Fruit fly (Drosophila melanogaster): ENCODE measurements around the gene Hipk.

Gene Hipk

DNA sequence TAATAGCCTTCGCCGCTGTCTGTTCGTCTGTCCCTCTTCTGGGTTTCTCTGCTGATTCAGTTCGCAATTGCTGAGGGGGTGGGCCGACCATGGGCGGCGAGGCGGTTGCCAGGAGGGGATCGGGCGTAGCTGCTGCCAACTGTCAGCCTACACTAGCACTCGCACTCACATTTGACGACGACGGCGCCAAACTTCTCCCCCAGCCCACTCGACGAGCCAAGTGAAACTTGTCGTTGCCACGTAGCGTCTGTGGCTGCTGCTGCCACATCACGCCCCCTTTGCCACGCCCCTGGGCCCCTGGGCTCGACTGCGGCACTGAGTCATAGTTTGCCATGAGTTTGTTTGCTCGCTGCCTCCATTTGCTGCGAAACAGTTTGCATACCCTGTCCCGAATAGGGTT lies 14.4 kb downstream of the Hipk start (continued):
- peak; percentile 33; the same call in 1 of the 2 replicates for TF ChIP-seq cas (GFP tag; IDR thresholded peaks at IDR 0.05)
- peak; percentile 21 for TF ChIP-seq tin (GFP tag; optimal IDR thresholded peaks at IDR 0.05)
- TF ChIP-seq CG17186 (GFP tag; optimal IDR thresholded peaks at IDR 0.05): no peak
- no peak for TF ChIP-seq CG15696 (tag; optimal IDR thresholded peaks at IDR 0.05)
- TF ChIP-seq amos (GFP tag; IDR thresholded peaks at IDR 0.05; ENCODE audit: partially characterized antibody): no peak
- TF ChIP-seq HLH3B (GFP tag; IDR thresholded peaks at IDR 0.05): peak; percentile 39; the same call in 1 of the 2 replicates
- TF ChIP-seq E2f1 (GFP tag; IDR thresholded peaks at IDR 0.05): peak; percentile 59
- no peak for TF ChIP-seq CG15479 (GFP tag; optimal IDR thresholded peaks at IDR 0.05)
- no peak for TF ChIP-seq crp (GFP tag; optimal IDR thresholded peaks at IDR 0.05)
- TF ChIP-seq CG9932 (GFP tag; IDR thresholded peaks at IDR 0.05): peak; percentile 85
- TF ChIP-seq Rfx (GFP tag; IDR thresholded peaks at IDR 0.05): peak; percentile 90
- TF ChIP-seq GATAe (GFP tag; conservative IDR thresholded peaks at IDR 0.05): 0 out of 2 replicates have a peak, but pooled peaks have one; percentile 17
- TF ChIP-seq HLH54F (GFP tag; optimal IDR thresholded peaks at IDR 0.05): peak; percentile 45
- TF ChIP-seq sug (tag; optimal IDR thresholded peaks at IDR 0.05): peak; percentile 41
- peak; percentile 2 for TF ChIP-seq Bteb2 (GFP tag; optimal IDR thresholded peaks at IDR 0.05)
- peak; percentile 39 to 67 for TF ChIP-seq dpn (GFP tag; optimal IDR thresholded peaks at IDR 0.05)
- TF ChIP-seq bsh (GFP tag; optimal IDR thresholded peaks at IDR 0.05): peak; percentile 2 to 55
- TF ChIP-seq dmrt99B (tag; optimal IDR thresholded peaks at IDR 0.05): peak; percentile 18
- TF ChIP-seq CG11560 (tag; IDR thresholded peaks at IDR 0.05): peak; percentile 57; the same call in 2 of the 3 replicates
- peak; percentile 32; the same call in 1 of the 2 replicates for TF ChIP-seq peb (GFP tag; IDR thresholded peaks at IDR 0.05)
- peak; percentile 44; the same call in 1 of the 2 replicates for TF ChIP-seq Xrp1 (GFP tag; IDR thresholded peaks at IDR 0.05)
- TF ChIP-seq Nf-YC (tag; optimal IDR thresholded peaks at IDR 0.05): peak; percentile 27
- no peak for TF ChIP-seq CG10959 (GFP tag; IDR thresholded peaks at IDR 0.05)
- peak; percentile 81 for TF ChIP-seq dysf (GFP tag; IDR thresholded peaks at IDR 0.05)
- TF ChIP-seq abd-A (tag; optimal IDR thresholded peaks at IDR 0.05): no peak
- TF ChIP-seq Dbx (GFP tag; IDR thresholded peaks at IDR 0.05): peak; percentile 80
- TF ChIP-seq Dip3 (GFP tag; optimal IDR thresholded peaks at IDR 0.05): peak; percentile 38
- TF ChIP-seq CG17328 (GFP tag; IDR thresholded peaks at IDR 0.05): peak; percentile 55; the same call in 1 of the 2 replicates
- TF ChIP-seq Drgx (GFP tag; IDR thresholded peaks at IDR 0.05): peak; percentile 84
- TF ChIP-seq bcd (GFP tag; optimal IDR thresholded peaks at IDR 0.05): peak; percentile 2
- TF ChIP-seq wor (GFP tag; IDR thresholded peaks at IDR 0.05): peak; percentile 29; the same call in 1 of the 2 replicates
- TF ChIP-seq Atf6 (GFP tag; IDR thresholded peaks at IDR 0.05): peak; percentile 81
- no peak for TF ChIP-seq CG18262 (tag; optimal IDR thresholded peaks at IDR 0.05)
- TF ChIP-seq CG14014 (GFP tag; IDR thresholded peaks at IDR 0.05): peak; percentile 81
- peak; percentile 65 for TF ChIP-seq CG4404 (GFP tag; IDR thresholded peaks at IDR 0.05)
- peak; percentile 38 for TF ChIP-seq CG3281 (GFP tag; optimal IDR thresholded peaks at IDR 0.05)
- peak; percentile 31 for TF ChIP-seq NfI (GFP tag; optimal IDR thresholded peaks at IDR 0.05)
- peak; percentile 54 for TF ChIP-seq shn (GFP tag; optimal IDR thresholded peaks at IDR 0.05)
- TF ChIP-seq Chrac-16 (GFP tag; optimal IDR thresholded peaks at IDR 0.05): peak; percentile 50
- peak; percentile 8 for TF ChIP-seq Atf3 (GFP tag; optimal IDR thresholded peaks at IDR 0.05)
- peak; percentile 42; the same call in 1 of the 2 replicates for TF ChIP-seq Poxn (GFP tag; IDR thresholded peaks at IDR 0.05)
- TF ChIP-seq hth (optimal IDR thresholded peaks at IDR 0.05): no peak
- peak; percentile 60 for TF ChIP-seq Fer1 (GFP tag; optimal IDR thresholded peaks at IDR 0.05)
- 0 out of 2 replicates have a peak, but pooled peaks have one; percentile 44 for TF ChIP-seq ap (GFP tag; IDR thresholded peaks at IDR 0.05)
- TF ChIP-seq lab (GFP tag; optimal IDR thresholded peaks at IDR 0.05): peak; percentile 85
- peak; percentile 42; the same call in 1 of the 2 replicates for TF ChIP-seq E2f2 (GFP tag; IDR thresholded peaks at IDR 0.05)
- TF ChIP-seq emc (GFP tag; optimal IDR thresholded peaks at IDR 0.05): no peak
- 0 out of 2 replicates have a peak, but pooled peaks have one; percentile 16 for TF ChIP-seq dimm (GFP tag; IDR thresholded peaks at IDR 0.05)
- TF ChIP-seq CG18619 (GFP tag; optimal IDR thresholded peaks at IDR 0.05): peak; percentile 35
- TF ChIP-seq knrl (GFP tag; IDR thresholded peaks at IDR 0.05; ENCODE audit: partially characterized antibody): no peak
- TF ChIP-seq oc (tag; optimal IDR thresholded peaks at IDR 0.05): no peak

Measured in whole organism, embryonic.